Worm (Caenorhabditis elegans) whole organism, mixed stage, embryonic: Measurements from ENCODE around the gene F11A5.9.

Experiments used
- bed-3 ChIP-seq: fragments of 200-800 bp; sonication (Bioruptor generic); optimal IDR thresholded peaks from 3 replicates; lab custom pipeline; 2018; ENCODE audit warnings: mild to moderate bottlenecking, missing genetic modification characterization, moderate library complexity, missing compliant biosample characterization
- blmp-1 ChIP-seq: fragments of 150-350 bp; optimal IDR thresholded peaks from 2 replicates; lab custom pipeline; 2014; ENCODE audit warnings: missing biosample characterization, missing genetic modification characterization
- ceh-43 ChIP-seq: fragments of 200-800 bp; sonication (Bioruptor generic); optimal IDR thresholded peaks from 2 replicates; lab custom pipeline; 2018; ENCODE audit warnings: mild to moderate bottlenecking, missing genetic modification characterization, moderate library complexity, missing compliant biosample characterization
- ceh-83 ChIP-seq: fragments of 200-800 bp; sonication (Bioruptor generic); optimal IDR thresholded peaks from 2 replicates; lab custom pipeline; 2018; ENCODE audit warnings: mild to moderate bottlenecking, missing genetic modification characterization, missing compliant biosample characterization
- ces-1 ChIP-seq: fragments of 150-350 bp; optimal IDR thresholded peaks from 2 replicates; lab custom pipeline; 2014; ENCODE audit warnings: missing biosample characterization, missing genetic modification reagents, missing genetic modification characterization
- cnd-1 ChIP-seq: fragments of 200-800 bp; sonication (Bioruptor generic); optimal IDR thresholded peaks from 2 replicates; lab custom pipeline; 2018; ENCODE audit warnings: mild to moderate bottlenecking, missing genetic modification characterization, missing compliant biosample characterization
- drap-1 ChIP-seq: fragments of 200-800 bp; sonication (Bioruptor generic); optimal IDR thresholded peaks from 3 replicates; lab custom pipeline; 2018; ENCODE audit warnings: mild to moderate bottlenecking, missing genetic modification characterization, missing compliant biosample characterization
- elt-3 ChIP-seq: fragments of 150-350 bp; optimal IDR thresholded peaks from 2 replicates; lab custom pipeline; 2014; ENCODE audit warnings: missing biosample characterization, missing genetic modification characterization
- flh-1 ChIP-seq: fragments of 200-800 bp; sonication (Bioruptor generic); optimal IDR thresholded peaks from 2 replicates; lab custom pipeline; 2018; ENCODE audit warnings: mild to moderate bottlenecking, missing genetic modification characterization, moderate library complexity, missing compliant biosample characterization
- ham-2 ChIP-seq: fragments of 200-800 bp; sonication (Bioruptor generic); optimal IDR thresholded peaks from 2 replicates; lab custom pipeline; 2018; ENCODE audit warnings: mild to moderate bottlenecking, missing genetic modification characterization, missing compliant biosample characterization
- lin-13 ChIP-seq: fragments of 150-350 bp; optimal IDR thresholded peaks from 2 replicates; lab custom pipeline; 2014; ENCODE audit warnings: missing biosample characterization, missing genetic modification characterization
- lin-32 ChIP-seq: fragments of 200-800 bp; sonication (Bioruptor generic); optimal IDR thresholded peaks from 2 replicates; lab custom pipeline; 2018; ENCODE audit warnings: mild to moderate bottlenecking, missing genetic modification characterization, missing compliant biosample characterization
- lsy-2 ChIP-seq: fragments of 150-350 bp; optimal IDR thresholded peaks from 2 replicates; lab custom pipeline; 2014; ENCODE audit warnings: missing biosample characterization, missing genetic modification characterization
- mab-5 ChIP-seq: fragments of 150-350 bp; optimal IDR thresholded peaks from 2 replicates; lab custom pipeline; 2014; ENCODE audit warnings: missing biosample characterization, missing genetic modification characterization
- mep-1 ChIP-seq: fragments of 150-350 bp; optimal IDR thresholded peaks from 2 replicates; lab custom pipeline; 2017; ENCODE audit warnings: missing biosample characterization, missing genetic modification reagents, missing genetic modification characterization, inconsistent platforms
- mls-2 ChIP-seq: sonication (generic microtip); optimal IDR thresholded peaks from 2 replicates; lab custom pipeline; 2016; ENCODE audit warnings: mild to moderate bottlenecking, missing genetic modification characterization, moderate library complexity, missing compliant biosample characterization
- nhr-12 ChIP-seq: fragments of 150-350 bp; optimal IDR thresholded peaks from 2 replicates; lab custom pipeline; 2014; ENCODE audit warnings: missing biosample characterization, missing genetic modification characterization
- nhr-237 ChIP-seq: fragments of 150-350 bp; optimal IDR thresholded peaks from 2 replicates; lab custom pipeline; 2014; ENCODE audit warnings: missing biosample characterization, missing genetic modification characterization
- nhr-28 ChIP-seq: fragments of 150-350 bp; optimal IDR thresholded peaks from 2 replicates; lab custom pipeline; 2014; ENCODE audit warnings: missing biosample characterization, missing genetic modification characterization
- nhr-76 ChIP-seq: sonication (generic microtip); optimal IDR thresholded peaks from 2 replicates; lab custom pipeline; 2017; ENCODE audit warnings: missing biosample characterization, missing genetic modification characterization
- sem-2 ChIP-seq: fragments of 200-800 bp; sonication (Bioruptor generic); optimal IDR thresholded peaks from 2 replicates; lab custom pipeline; 2018; ENCODE audit warnings: mild to moderate bottlenecking, missing genetic modification characterization, missing compliant biosample characterization
- snpc-4 ChIP-seq: fragments of 150-350 bp; optimal IDR thresholded peaks from 2 replicates; lab custom pipeline; 2014; ENCODE audit warnings: missing biosample characterization, missing genetic modification characterization
- sptf-1 ChIP-seq: sonication (generic microtip); optimal IDR thresholded peaks from 2 replicates; lab custom pipeline; 2017; ENCODE audit warnings: mild to moderate bottlenecking, missing genetic modification characterization, moderate library complexity, missing compliant biosample characterization
- unc-120 ChIP-seq: sonication (generic microtip); optimal IDR thresholded peaks from 2 replicates; lab custom pipeline; 2017; ENCODE audit warnings: missing genetic modification characterization, missing compliant biosample characterization; ENCODE audit not compliant: poor library complexity, severe bottlenecking
- unc-39 ChIP-seq: fragments of 150-350 bp; optimal IDR thresholded peaks from 2 replicates; lab custom pipeline; 2014; ENCODE audit warnings: missing biosample characterization, missing genetic modification characterization
- zip-8 ChIP-seq: fragments of 150-350 bp; optimal IDR thresholded peaks from 2 replicates; lab custom pipeline; 2014; ENCODE audit warnings: missing biosample characterization, missing genetic modification characterization
- ztf-11 ChIP-seq: fragments of 150-350 bp; optimal IDR thresholded peaks from 2 replicates; lab custom pipeline; 2014; ENCODE audit warnings: missing biosample characterization, missing genetic modification characterization

The F11A5.9 gene

ce11 chrV:16214505-16214904 lies at the start of gene F11A5.9:
F11A5.9 (plus strand) TSS chrV:16214890.
- TF ChIP-seq bed-3 (GFP tag; lab: Kevin White, UChicago) (no peak), mep-1 (no peak), unc-39 (tag; lab: Kevin White, UChicago) (no peak), lsy-2 (no peak), ham-2 (GFP tag; lab: Kevin White, UChicago) (no peak), ceh-43 (GFP tag; lab: Kevin White, UChicago) (no peak)
- TF ChIP-seq, all 35 proteins: peak for 0

ce11 chrV:16165936-16166335 lies 48.8 kb upstream of the F11A5.9 start, which contains the start of gene str-108:
str-108 (plus strand) TSS chrV:16166236.
- TF ChIP-seq unc-39 (tag; lab: Kevin White, UChicago) (no peak), mls-2 (tag; lab: Kevin White, UChicago) (no peak), blmp-1 (tag; lab: Kevin White, UChicago) (no peak), nhr-28 (tag; lab: Kevin White, UChicago) (no peak), snpc-4 (no peak), cnd-1 (tag; lab: Kevin White, UChicago) (no peak), nhr-12 (tag; lab: Kevin White, UChicago) (no peak), ham-2 (GFP tag; lab: Kevin White, UChicago) (no peak), zip-8 (tag; lab: Kevin White, UChicago) (no peak), sptf-1 (tag; lab: Kevin White, UChicago) (no peak)

ce11 chrV:16169026-16169425 lies 45.7 kb upstream of the F11A5.9 start, which contains the start of gene str-111:
str-111 (minus strand) TSS chrV:16169126.
- TF ChIP-seq nhr-237 (no peak), bed-3 (GFP tag; lab: Kevin White, UChicago) (no peak), ceh-43 (GFP tag; lab: Kevin White, UChicago) (no peak), zip-8 (tag; lab: Kevin White, UChicago) (no peak), lin-32 (GFP tag; lab: Kevin White, UChicago) (no peak), ham-2 (GFP tag; lab: Kevin White, UChicago) (no peak), nhr-12 (tag; lab: Kevin White, UChicago) (no peak), mab-5 (tag; lab: Kevin White, UChicago) (no peak), flh-1 (GFP tag; lab: Kevin White, UChicago) (no peak), unc-120 (tag; lab: Kevin White, UChicago) (no peak)

- no peak for TF ChIP-seq cnd-1 (tag; lab: Kevin White, UChicago)
- no peak for TF ChIP-seq ceh-83 (GFP tag; lab: Kevin White, UChicago)
- no peak for TF ChIP-seq ces-1 (GFP tag; lab: Kevin White, UChicago)
- no peak for TF ChIP-seq elt-3
Observed at ce11 chrV:16171721-16172120, 43.0 kb upstream of the F11A5.9 start, which contains the start of gene K05D4.9. K05D4.9 (minus strand) TSS chrV:16171821.

- TF ChIP-seq ztf-11 (tag; lab: Kevin White, UChicago), result no peak
- TF ChIP-seq mls-2 (tag; lab: Kevin White, UChicago), result no peak
- TF ChIP-seq, all 35 proteins: peak for 0
Observed at ce11 chrV:16174109-16174508, 40.6 kb upstream of the F11A5.9 start.

- TF ChIP-seq lin-13 (tag; lab: Kevin White, UChicago) (no peak), unc-39 (tag; lab: Kevin White, UChicago) (no peak), ham-2 (GFP tag; lab: Kevin White, UChicago) (no peak)
Observed at ce11 chrV:16175227-16175626, 39.5 kb upstream of the F11A5.9 start.

- no peak for TF ChIP-seq nhr-12 (tag; lab: Kevin White, UChicago)
- no peak for TF ChIP-seq lin-13 (tag; lab: Kevin White, UChicago)
- no peak for TF ChIP-seq ceh-83 (GFP tag; lab: Kevin White, UChicago)
- TF ChIP-seq elt-3, result no peak
- no peak for TF ChIP-seq ham-2 (GFP tag; lab: Kevin White, UChicago)
- no peak for TF ChIP-seq mls-2 (tag; lab: Kevin White, UChicago)
- no peak for TF ChIP-seq drap-1 (GFP tag; lab: Kevin White, UChicago)
- TF ChIP-seq sem-2 (GFP tag; lab: Kevin White, UChicago), result no peak
- TF ChIP-seq nhr-76 (tag; lab: Kevin White, UChicago), result no peak
Observed at ce11 chrV:16175757-16176156, 38.9 kb upstream of the F11A5.9 start, which contains the start of gene cyp-33D1. cyp-33D1 (minus strand) TSS chrV:16175857.
